Worm (Caenorhabditis elegans) whole organism, early embryonic: ENCODE measurements around the gene spig-9.

Source experiments
- aly-1 ChIP-seq: sonication (generic microtip); optimal IDR thresholded peaks from 2 replicates; lab custom pipeline; 2016; ENCODE audit warnings: missing genetic modification characterization, missing compliant biosample characterization
- ama-1 ChIP-seq: fragments of 150-350 bp; optimal IDR thresholded peaks from 2 replicates; lab custom pipeline; 2014
- ets-7 ChIP-seq: sonication (generic microtip); optimal IDR thresholded peaks from 2 replicates; lab custom pipeline; 2016; ENCODE audit warnings: missing genotype, missing genetic modification characterization, missing compliant biosample characterization
- hmg-4 ChIP-seq: fragments of 200-800 bp; sonication (Bioruptor generic); optimal IDR thresholded peaks from 2 replicates; lab custom pipeline; 2018; ENCODE audit warnings: mild to moderate bottlenecking, missing genetic modification characterization, missing compliant biosample characterization
- hnd-1 ChIP-seq: sonication (generic microtip); optimal IDR thresholded peaks from 2 replicates; lab custom pipeline; 2016; ENCODE audit warnings: missing genetic modification characterization, missing compliant biosample characterization
- tbx-37 ChIP-seq: fragments of 200-800 bp; sonication (Bioruptor generic); conservative IDR thresholded peaks from 2 replicates; pipeline ENCODE4 v1.3.6; 2022; ENCODE audit warnings: missing genetic modification reagents, missing genetic modification characterization, missing compliant biosample characterization
- tra-4 ChIP-seq: sonication (generic microtip); optimal IDR thresholded peaks from 2 replicates; lab custom pipeline; 2017; ENCODE audit warnings: missing genetic modification characterization, missing compliant biosample characterization

DNA sequence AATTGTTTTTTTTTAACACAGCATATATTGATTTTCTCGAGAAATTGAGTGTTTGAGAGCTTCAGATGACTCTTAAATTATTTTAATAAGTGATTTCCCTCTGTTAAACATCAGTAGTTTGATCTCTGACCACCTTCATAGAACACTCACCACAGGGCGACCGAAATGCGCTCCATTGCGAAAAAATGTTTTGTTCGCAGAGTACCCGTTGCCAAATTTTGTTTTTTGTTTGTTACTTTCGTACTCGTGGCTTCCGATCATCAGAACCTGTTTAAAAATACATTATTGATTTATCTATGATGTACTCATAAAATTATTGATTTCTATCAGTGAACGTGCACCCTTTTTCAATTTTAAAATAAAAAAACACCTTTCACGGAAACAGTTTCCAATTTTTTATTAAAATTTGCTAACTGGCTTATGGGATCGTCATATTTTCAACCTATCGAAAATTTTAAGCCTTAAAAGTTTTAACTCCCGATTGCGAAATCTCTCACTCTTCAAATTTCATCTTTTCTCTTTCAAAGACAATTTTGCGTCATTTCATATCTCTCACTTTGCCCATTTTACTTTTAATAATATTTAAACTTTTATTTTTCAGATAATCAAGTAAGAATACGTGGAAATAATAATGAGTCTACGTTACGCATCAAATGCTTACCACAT is 49.1 kb upstream of the spig-9 start, which contains the start of gene letm-1:
- TF ChIP-seq tbx-37 (GFP tag; lab: Robert Waterston, UW) = no peak
- TF ChIP-seq hnd-1 (tag; lab: Kevin White, UChicago) = no peak
- TF ChIP-seq ama-1 (lab: Kevin White, UChicago) = no peak
- TF ChIP-seq tra-4 (tag; lab: Kevin White, UChicago) = no peak
- TF ChIP-seq ets-7 (tag; lab: Kevin White, UChicago) = no peak
- no peak for TF ChIP-seq aly-1 (tag; lab: Kevin White, UChicago)
- TF ChIP-seq hmg-4 (GFP tag; lab: Kevin White, UChicago) = no peak
